Worm (Caenorhabditis elegans): ENCODE data around the gene glr-2.

The glr-2 gene

DNA sequence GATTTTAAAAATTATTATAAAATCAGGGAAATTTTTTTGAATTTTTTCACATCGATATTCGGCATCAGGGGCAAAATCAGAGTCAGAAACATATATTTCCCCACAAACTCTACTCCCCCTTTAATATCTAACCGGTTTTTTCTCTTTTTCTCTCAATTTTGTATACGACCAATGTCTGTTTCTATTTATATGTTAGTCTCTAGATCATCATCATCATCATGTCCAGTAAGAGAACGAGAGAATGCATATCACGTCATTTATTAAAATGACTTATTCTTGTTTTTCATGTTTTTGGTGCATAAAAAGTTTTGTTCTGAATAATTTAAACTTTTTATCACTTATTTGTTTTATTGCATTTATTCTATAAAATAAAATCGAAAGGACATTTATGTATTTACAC lies 7.8 kb upstream of the glr-2 start:
- TF ChIP-seq efl-1 (GFP tag; optimal IDR thresholded peaks at IDR 0.05) (no peak), ama-1 (optimal IDR thresholded peaks at IDR 0.05) (no peak), ama-1 (GFP tag; optimal IDR thresholded peaks at IDR 0.05) (no peak), F33H1.4 (GFP tag; IDR thresholded peaks at IDR 0.05) (no peak), nfyb-1 (GFP tag; IDR thresholded peaks at IDR 0.05) (no peak), B0261.1 (tag; optimal IDR thresholded peaks at IDR 0.05) (no peak), lir-1 (GFP tag; conservative IDR thresholded peaks at IDR 0.05) (no peak)

DNA sequence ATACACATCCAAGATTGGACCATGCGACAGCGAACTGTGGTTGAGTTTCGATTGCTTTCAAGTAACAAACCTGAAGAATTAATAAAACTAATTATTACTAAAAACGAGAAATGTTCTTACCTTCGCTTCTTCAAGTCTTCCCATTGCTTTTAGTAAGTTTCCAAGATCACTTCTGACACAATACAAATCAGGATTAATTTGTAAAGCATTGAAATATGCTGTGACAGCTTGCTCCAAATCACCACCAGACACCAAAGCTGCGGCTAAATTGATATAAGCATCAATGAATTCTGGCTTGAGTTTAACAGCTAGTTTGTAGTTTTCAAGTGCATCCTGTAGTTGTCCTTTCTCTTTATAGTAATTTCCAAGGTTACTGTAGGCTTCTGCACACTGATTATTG lies 5.4 kb upstream of the glr-2 start:
- TF ChIP-seq unc-62 (GFP tag; optimal IDR thresholded peaks at IDR 0.05) = no peak
- TF ChIP-seq gei-17 (GFP tag; optimal IDR thresholded peaks at IDR 0.05) = no peak
- no peak for TF ChIP-seq Y95B8A.8 (GFP tag; IDR thresholded peaks at IDR 0.05)
- TF ChIP-seq pha-4 (tag; optimal IDR thresholded peaks at IDR 0.05) = no peak
- TF ChIP-seq Y53F4B.3 (GFP tag; IDR thresholded peaks at IDR 0.05) = no peak
- no peak for TF ChIP-seq hsf-1 (GFP tag; IDR thresholded peaks at IDR 0.05)
- TF ChIP-seq hlh-12 (tag; optimal IDR thresholded peaks at IDR 0.05) = no peak
- TF ChIP-seq snpc-1.3 (tag; optimal IDR thresholded peaks at IDR 0.05; ENCODE audit: insufficient read depth) = no peak
- TF ChIP-seq lin-26 (GFP tag; IDR thresholded peaks at IDR 0.05) = no peak
- TF ChIP-seq attf-5 (GFP tag; optimal IDR thresholded peaks at IDR 0.05) = no peak
- TF ChIP-seq bed-1 (GFP tag; IDR thresholded peaks at IDR 0.05) = no peak

DNA sequence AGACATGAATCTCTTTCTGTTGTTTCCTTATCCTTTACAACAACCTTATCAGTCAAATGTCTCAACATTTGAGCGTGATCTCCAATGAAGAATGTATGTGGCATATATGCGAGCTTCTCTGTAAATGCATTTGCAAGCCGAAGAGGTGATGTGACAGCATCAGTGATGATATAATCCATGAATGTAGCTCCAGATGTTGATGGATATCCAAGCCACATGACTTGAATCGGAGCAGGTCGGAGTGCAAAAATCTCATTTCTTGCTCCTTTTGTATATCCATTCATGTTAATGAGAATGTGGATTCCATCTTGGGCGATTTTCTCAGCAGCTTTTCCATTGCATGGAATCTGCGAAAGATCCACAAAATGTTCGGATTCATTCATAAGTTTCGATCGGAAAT lies 3.4 kb upstream of the glr-2 start:
- TF ChIP-seq hmg-1.2 (GFP tag; IDR thresholded peaks at IDR 0.05) (no peak), B0019.2 (GFP tag; conservative IDR thresholded peaks at IDR 0.05) (no peak), lin-26 (GFP tag; IDR thresholded peaks at IDR 0.05) (no peak), ceh-79 (tag; optimal IDR thresholded peaks at IDR 0.05) (no peak), unc-130 (GFP tag; optimal IDR thresholded peaks at IDR 0.05) (no peak), Y67H2A.10 (GFP tag; conservative IDR thresholded peaks at IDR 0.05) (no peak), F39B2.1 (GFP tag; IDR thresholded peaks at IDR 0.05) (no peak), snpc-4 (GFP tag; optimal IDR thresholded peaks at IDR 0.05) (no peak), snpc-4 (tag; optimal IDR thresholded peaks at IDR 0.05) (no peak), rcor-1 (GFP tag; IDR thresholded peaks at IDR 0.05) (no peak), mel-28 (tag; optimal IDR thresholded peaks at IDR 0.05; ENCODE audit: borderline replicate concordance) (no peak), lag-1 (GFP tag; IDR thresholded peaks at IDR 0.05) (no peak), zim-3 (tag; optimal IDR thresholded peaks at IDR 0.05) (no peak)

DNA sequence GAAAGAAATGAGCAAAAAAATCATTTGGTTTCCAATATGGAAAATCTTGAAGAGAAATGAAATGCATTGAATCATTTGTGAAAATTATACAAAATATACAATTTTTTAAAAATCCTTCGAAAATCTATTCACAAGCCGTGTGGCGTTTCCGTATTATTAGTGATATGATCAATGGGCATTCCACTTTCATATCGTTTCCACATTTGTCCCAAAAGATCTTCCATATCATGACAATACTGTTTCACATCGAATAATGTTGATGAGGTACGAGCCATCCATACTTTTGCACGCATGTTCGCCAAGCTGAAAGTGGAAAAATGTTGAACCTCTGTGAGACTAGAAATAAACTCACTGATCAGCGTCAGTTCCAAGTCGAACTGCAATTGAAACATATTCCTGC lies 1.6 kb upstream of the glr-2 start:
- TF ChIP-seq madf-3 (GFP tag; IDR thresholded peaks at IDR 0.05) (0 out of 2 replicates have a peak, but pooled peaks have one; percentile 26), lir-1 (GFP tag; conservative IDR thresholded peaks at IDR 0.05) (no peak)

DNA sequence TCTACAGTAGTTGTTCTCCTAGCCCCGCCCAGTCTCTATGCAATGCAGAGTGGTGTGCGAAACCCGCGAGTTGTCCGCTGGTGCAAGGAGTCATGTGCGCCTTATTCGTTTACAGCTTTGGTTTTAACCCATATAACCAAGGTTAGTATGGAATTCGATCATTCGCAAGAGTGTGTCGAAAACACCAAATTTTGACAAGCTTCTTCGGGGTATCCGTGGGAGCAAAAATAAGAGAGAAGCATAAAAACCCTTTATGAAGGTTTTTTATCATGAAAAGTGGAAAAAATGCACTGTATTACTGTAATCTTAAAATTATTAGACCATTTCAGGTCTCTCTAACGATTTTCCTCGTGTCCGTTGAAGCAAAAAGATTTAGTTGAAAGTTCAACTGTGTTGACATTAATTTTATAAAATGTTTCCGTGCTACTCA lies 2.6 kb downstream of the glr-2 start:
- no peak for TF ChIP-seq F57C9.4 (tag; optimal IDR thresholded peaks at IDR 0.05)
- TF ChIP-seq rcor-1 (GFP tag; IDR thresholded peaks at IDR 0.05) = peak; percentile 58; the same call in 1 of the 2 replicates
- TF ChIP-seq ama-1 (optimal IDR thresholded peaks at IDR 0.05) = peak; percentile 19
- TF ChIP-seq ama-1 (GFP tag; optimal IDR thresholded peaks at IDR 0.05) = peak in 1 of 2 experiments; percentile 11
- peak; percentile 64 for TF ChIP-seq madf-6 (GFP tag; IDR thresholded peaks at IDR 0.05)
- no peak for TF ChIP-seq bed-1 (GFP tag; IDR thresholded peaks at IDR 0.05)
- no peak for TF ChIP-seq sea-2 (GFP tag; IDR thresholded peaks at IDR 0.05)
- TF ChIP-seq hmg-20 (GFP tag; IDR thresholded peaks at IDR 0.05) = 0 out of 2 replicates have a peak, but pooled peaks have one; percentile 47
- TF ChIP-seq mel-28 (tag; optimal IDR thresholded peaks at IDR 0.05; ENCODE audit: borderline replicate concordance) = no peak
- no peak for TF ChIP-seq nhr-179 (tag; optimal IDR thresholded peaks at IDR 0.05)
- TF ChIP-seq rec-8 (tag; optimal IDR thresholded peaks at IDR 0.05) = peak in 1 of 2 experiments; percentile 44
- no peak for TF ChIP-seq nhr-120 (GFP tag; IDR thresholded peaks at IDR 0.05)
- TF ChIP-seq B0035.1 (tag; optimal IDR thresholded peaks at IDR 0.05) = no peak
- TF ChIP-seq dpl-1 (GFP tag; optimal IDR thresholded peaks at IDR 0.05) = no peak
- peak; percentile 89 for TF ChIP-seq snpc-1.3 (tag; optimal IDR thresholded peaks at IDR 0.05; ENCODE audit: insufficient read depth)
- TF ChIP-seq ceh-27 (GFP tag; optimal IDR thresholded peaks at IDR 0.05) = no peak
- TF ChIP-seq somi-1 (GFP tag; optimal IDR thresholded peaks at IDR 0.05) = no peak
- TF ChIP-seq ztf-26 (tag; optimal IDR thresholded peaks at IDR 0.05) = no peak
- no peak for TF ChIP-seq T26A5.8 (tag; optimal IDR thresholded peaks at IDR 0.05)
